Worm (Caenorhabditis elegans) whole organism, L1 larva: ENCODE data around the gene camt-1.

ENCODE experiments used
- C16A3.4 ChIP-seq: fragments of 150-350 bp; optimal IDR thresholded peaks from 2 replicates; lab custom pipeline; 2014; ENCODE audit warnings: missing biosample characterization, missing genetic modification characterization
- Y116A8C.19 ChIP-seq: sonication (generic microtip); optimal IDR thresholded peaks from 2 replicates; lab custom pipeline; 2016; ENCODE audit warnings: missing compliant biosample characterization, missing genetic modification characterization, borderline replicate concordance
- ama-1 ChIP-seq: fragments of 150-350 bp; optimal IDR thresholded peaks from 2 replicates; lab custom pipeline; 2014
- blmp-1 ChIP-seq: fragments of 150-350 bp; optimal IDR thresholded peaks from 2 replicates; lab custom pipeline; 2014; ENCODE audit warnings: missing biosample characterization, missing genetic modification characterization
- ceh-63 ChIP-seq: fragments of 200-800 bp; sonication (Bioruptor generic); optimal IDR thresholded peaks from 2 replicates; lab custom pipeline; 2018; ENCODE audit warnings: mild to moderate bottlenecking, missing genetic modification characterization, missing compliant biosample characterization
- ceh-90 ChIP-seq: sonication (generic microtip); optimal IDR thresholded peaks from 2 replicates; lab custom pipeline; 2016; ENCODE audit warnings: missing genetic modification characterization, missing compliant biosample characterization
- dsc-1 ChIP-seq: sonication (generic microtip); optimal IDR thresholded peaks from 2 replicates; lab custom pipeline; 2016; ENCODE audit warnings: mild to moderate bottlenecking, missing genetic modification characterization, missing compliant biosample characterization
- efl-1 ChIP-seq, 4 experiments: fragments of 150-350 bp; optimal IDR thresholded peaks in 3 of 4; peaks in 1 of 4; 1 replicate in 1 of 4; 2 replicates in 3 of 4; lab custom pipeline; 2014; ENCODE audit warnings: missing biosample characterization in 2 of 4, missing genetic modification characterization in 2 of 4, missing genetic modification reagents in 2 of 4
- efl-3 ChIP-seq: fragments of 200-800 bp; sonication (Bioruptor generic); optimal IDR thresholded peaks from 2 replicates; lab custom pipeline; 2018; ENCODE audit warnings: mild to moderate bottlenecking, missing genetic modification characterization, missing compliant biosample characterization
- egl-13 ChIP-seq: sonication (generic microtip); optimal IDR thresholded peaks from 2 replicates; lab custom pipeline; 2016; ENCODE audit warnings: missing genotype, missing genetic modification reagents, missing genetic modification characterization, missing compliant biosample characterization
- elt-2 ChIP-seq: sonication (generic microtip); optimal IDR thresholded peaks from 2 replicates; lab custom pipeline; 2016; ENCODE audit warnings: missing genetic modification characterization, mild to moderate bottlenecking, inconsistent platforms, missing compliant biosample characterization, missing genetic modification reagents
- elt-3 ChIP-seq, 6 experiments: fragments of 150-350 bp in 1 of 6; sonication (generic microtip); optimal IDR thresholded peaks; 2 replicates each; lab custom pipeline; 2017 to 2018; ENCODE audit warnings: missing biosample characterization in 6 of 6, missing genetic modification characterization in 6 of 6, inconsistent platforms in 1 of 6
- fkh-10 ChIP-seq: sonication (generic microtip); optimal IDR thresholded peaks from 2 replicates; lab custom pipeline; 2017; ENCODE audit warnings: missing biosample characterization, missing genetic modification reagents, missing genetic modification characterization
- fkh-8 ChIP-seq: sonication (generic microtip); optimal IDR thresholded peaks from 2 replicates; lab custom pipeline; 2016; ENCODE audit warnings: mild to moderate bottlenecking, missing genetic modification characterization, missing compliant biosample characterization
- grh-1 ChIP-seq: fragments of 200-800 bp; sonication (Bioruptor generic); IDR thresholded peaks from 2 replicates; pipeline ENCODE4 v1.3.6; 2022; ENCODE audit warnings: missing genetic modification reagents, missing genetic modification characterization, missing compliant biosample characterization
- jun-1 ChIP-seq: fragments of 150-350 bp; optimal IDR thresholded peaks from 2 replicates; lab custom pipeline; 2014; ENCODE audit warnings: missing biosample characterization, missing genetic modification reagents, missing genetic modification characterization
- lin-13 ChIP-seq: fragments of 150-350 bp; optimal IDR thresholded peaks from 2 replicates; lab custom pipeline; 2014; ENCODE audit warnings: missing biosample characterization, missing genetic modification reagents, missing genetic modification characterization
- lin-14 ChIP-seq: fragments of 200-800 bp; sonication (Bioruptor generic); optimal IDR thresholded peaks from 2 replicates; lab custom pipeline; 2018; ENCODE audit warnings: mild to moderate bottlenecking, missing genetic modification characterization, moderate library complexity, missing compliant biosample characterization
- lsy-2 ChIP-seq, 2 experiments: fragments of 150-350 bp; optimal IDR thresholded peaks; 2 replicates each; lab custom pipeline; 2014; ENCODE audit warnings: missing biosample characterization in 2 of 2, missing genetic modification characterization in 2 of 2
- mef-2 ChIP-seq: fragments of 150-350 bp; optimal IDR thresholded peaks from 2 replicates; lab custom pipeline; 2014; ENCODE audit warnings: missing biosample characterization, missing genetic modification characterization
- mep-1 ChIP-seq: fragments of 150-350 bp; optimal IDR thresholded peaks from 2 replicates; lab custom pipeline; 2014; ENCODE audit warnings: missing biosample characterization, missing genetic modification characterization
- nhr-20 ChIP-seq: sonication (generic microtip); optimal IDR thresholded peaks from 2 replicates; lab custom pipeline; 2016; ENCODE audit warnings: mild to moderate bottlenecking, missing genetic modification characterization, missing compliant biosample characterization
- nhr-237 ChIP-seq: fragments of 150-350 bp; optimal IDR thresholded peaks from 2 replicates; lab custom pipeline; 2014; ENCODE audit warnings: missing biosample characterization, missing genetic modification characterization
- nhr-47 ChIP-seq: sonication (generic microtip); optimal IDR thresholded peaks from 2 replicates; lab custom pipeline; 2016; ENCODE audit warnings: mild to moderate bottlenecking, missing genetic modification characterization, moderate library complexity, missing compliant biosample characterization
- nhr-71 ChIP-seq: sonication (generic microtip); optimal IDR thresholded peaks from 2 replicates; lab custom pipeline; 2016; ENCODE audit warnings: mild to moderate bottlenecking, missing genetic modification characterization, moderate library complexity, missing compliant biosample characterization
- nhr-84 ChIP-seq: sonication (generic microtip); optimal IDR thresholded peaks from 2 replicates; lab custom pipeline; 2017; ENCODE audit warnings: missing biosample characterization, missing genetic modification characterization
- nhr-85 ChIP-seq: sonication (generic microtip); peaks from one replicate; lab custom pipeline; 2016; ENCODE audit warnings: missing genetic modification characterization, inconsistent platforms, missing compliant biosample characterization
- nhr-90 ChIP-seq: sonication (generic microtip); optimal IDR thresholded peaks from 2 replicates; lab custom pipeline; 2016; ENCODE audit warnings: mild to moderate bottlenecking, missing genetic modification characterization, missing compliant biosample characterization; ENCODE audit not compliant: poor library complexity
- pag-3 ChIP-seq: sonication (generic microtip); optimal IDR thresholded peaks from 2 replicates; lab custom pipeline; 2017; ENCODE audit warnings: missing genetic modification characterization, mild to moderate bottlenecking, missing compliant biosample characterization, antibody characterized with exemption, borderline replicate concordance; ENCODE audit not compliant: insufficient read depth
- pax-3 ChIP-seq: fragments of 200-800 bp; sonication (Bioruptor generic); optimal IDR thresholded peaks from 2 replicates; lab custom pipeline; 2018; ENCODE audit warnings: mild to moderate bottlenecking, missing genetic modification characterization, moderate library complexity, missing compliant biosample characterization
- pqm-1 ChIP-seq: sonication (generic microtip); optimal IDR thresholded peaks from 3 replicates; lab custom pipeline; 2017; ENCODE audit warnings: missing biosample characterization, missing genetic modification characterization
- snu-23 ChIP-seq: sonication (generic microtip); optimal IDR thresholded peaks from 2 replicates; lab custom pipeline; 2016; ENCODE audit warnings: missing genetic modification characterization, missing compliant biosample characterization
- sox-4 ChIP-seq: sonication (generic microtip); optimal IDR thresholded peaks from 2 replicates; lab custom pipeline; 2016; ENCODE audit warnings: missing genetic modification characterization, missing compliant biosample characterization
- sptf-1 ChIP-seq: fragments of 150-350 bp; optimal IDR thresholded peaks from 2 replicates; lab custom pipeline; 2014; ENCODE audit warnings: missing biosample characterization, missing genetic modification characterization
- unc-130 ChIP-seq: fragments of 150-350 bp; optimal IDR thresholded peaks from 2 replicates; lab custom pipeline; 2017; ENCODE audit warnings: missing biosample characterization, missing genetic modification characterization, inconsistent platforms
- unc-62 ChIP-seq: fragments of 150-350 bp; optimal IDR thresholded peaks from 2 replicates; lab custom pipeline; 2014; ENCODE audit warnings: missing biosample characterization, missing genetic modification reagents, missing genetic modification characterization
- unc-86 ChIP-seq: sonication (generic microtip); optimal IDR thresholded peaks from 2 replicates; lab custom pipeline; 2016; ENCODE audit warnings: missing genetic modification characterization, missing compliant biosample characterization
- ztf-11 ChIP-seq, 2 experiments: sonication (generic microtip); optimal IDR thresholded peaks; 2 replicates each; lab custom pipeline; 2016 to 2017; ENCODE audit warnings: missing genetic modification characterization in 2 of 2, missing biosample characterization in 1 of 2, missing compliant biosample characterization in 1 of 2

The camt-1 gene

DNA sequence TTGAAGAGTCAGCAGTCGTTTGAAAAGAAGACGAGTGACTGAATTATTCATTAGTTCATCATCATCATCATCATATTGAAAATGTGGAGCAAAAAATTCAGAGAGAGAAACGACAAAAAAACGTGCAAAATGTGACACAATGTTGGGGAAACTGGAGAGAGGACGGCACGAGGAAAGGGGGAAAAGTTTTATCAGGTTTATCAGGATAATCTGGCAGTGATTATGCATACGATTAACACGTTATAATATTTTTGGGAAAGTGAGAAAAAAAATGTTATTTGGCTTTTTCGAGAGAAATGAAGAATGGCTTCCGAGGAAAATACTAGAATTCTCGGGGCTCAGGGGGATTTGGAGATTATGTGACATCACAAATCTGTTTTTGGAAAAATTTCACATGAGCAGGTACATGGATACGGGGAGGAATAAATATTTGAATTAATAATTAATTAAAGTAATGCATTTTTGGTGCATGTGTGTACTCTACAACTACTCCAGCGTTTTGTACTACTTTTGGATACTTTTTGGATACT lies at the start of gene camt-1:
TSS of gene camt-1 (minus strand) at position 51 of the 530 bp plus-strand sequence.
- TF ChIP-seq efl-3 (no peak), unc-62 (no peak), dsc-1 (tag; lab: Kevin White, UChicago) (peak; percentile 94), nhr-84 (tag; lab: Kevin White, UChicago) (no peak), sox-4 (tag; lab: Kevin White, UChicago) (peak; percentile 22), pax-3 (tag; lab: Kevin White, UChicago) (peak; percentile 65), nhr-71 (tag; lab: Kevin White, UChicago) (peak; percentile 27), egl-13 (peak; percentile 20), ama-1 (lab: Kevin White, UChicago) (no peak), snu-23 (GFP tag; lab: Kevin White, UChicago) (peak; percentile 17), C16A3.4 (tag; lab: Kevin White, UChicago) (no peak), unc-86 (tag; lab: Kevin White, UChicago) (peak; percentile 53), ceh-90 (no peak), lsy-2 (tag; optimal IDR thresholded peaks at IDR 0.05; lab: Kevin White, UChicago) (no peak), ztf-11 (tag; optimal IDR thresholded peaks at IDR 0.05; lab: Kevin White, UChicago) (no peak), nhr-47 (tag; lab: Kevin White, UChicago) (peak; percentile 33), fkh-8 (tag; lab: Kevin White, UChicago) (peak; percentile 66)

DNA sequence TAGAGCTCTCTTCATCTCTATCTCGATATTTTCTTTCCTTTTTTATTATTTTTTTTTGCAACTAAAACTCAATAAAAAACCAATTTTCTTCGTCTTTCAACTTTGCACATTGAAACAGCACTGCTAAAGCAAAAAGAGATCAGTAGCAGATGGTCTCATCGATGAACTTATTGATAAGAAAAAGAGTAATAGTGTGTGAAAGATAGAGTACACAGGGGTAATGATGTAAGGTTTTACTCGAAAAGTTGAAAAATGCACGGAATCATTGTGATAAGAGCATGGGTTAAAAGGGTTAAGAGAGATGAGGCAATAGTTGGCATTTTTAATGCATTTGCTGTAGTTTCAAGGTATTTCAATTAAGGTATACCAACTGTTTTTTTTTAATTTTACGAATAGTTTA lies 47.1 kb upstream of the camt-1 start:
- no peak for TF ChIP-seq pag-3
- TF ChIP-seq jun-1 (tag; lab: Kevin White, UChicago), result no peak
- TF ChIP-seq nhr-90, result peak; percentile 34
- peak; percentile 30 for TF ChIP-seq pqm-1 (tag; lab: Kevin White, UChicago)
- peak; percentile 76 for TF ChIP-seq elt-2 (tag; lab: Kevin White, UChicago)

DNA sequence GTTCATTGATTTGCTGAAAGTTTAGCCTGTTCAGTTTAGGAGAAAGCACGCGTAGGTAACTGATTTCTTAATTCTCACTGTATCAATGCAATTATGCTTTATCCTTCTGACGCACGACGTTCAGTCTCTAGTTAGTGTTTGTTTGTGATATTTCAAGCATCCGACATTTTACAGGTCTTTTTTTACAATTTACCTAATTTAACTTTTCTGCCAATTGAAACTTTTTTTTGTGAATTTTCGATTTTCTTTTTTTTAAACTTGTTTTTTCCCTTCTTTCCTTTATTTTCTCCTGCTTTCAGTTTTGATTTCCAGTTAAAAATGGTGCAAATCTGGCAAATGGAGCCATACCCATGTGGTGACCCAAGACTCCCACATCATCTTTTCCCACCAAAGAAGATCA lies 45.8 kb upstream of the camt-1 start, which contains the start of gene K07E1.1:
TSS of gene K07E1.1 (plus strand) at position 301 of the 400 bp plus-strand sequence.
- TF ChIP-seq mep-1 (no peak), unc-130 (tag; lab: Kevin White, UChicago) (no peak), nhr-237 (tag; lab: Kevin White, UChicago) (no peak), nhr-84 (tag; lab: Kevin White, UChicago) (no peak)
- TF ChIP-seq, all 84 proteins: peak for 0

DNA sequence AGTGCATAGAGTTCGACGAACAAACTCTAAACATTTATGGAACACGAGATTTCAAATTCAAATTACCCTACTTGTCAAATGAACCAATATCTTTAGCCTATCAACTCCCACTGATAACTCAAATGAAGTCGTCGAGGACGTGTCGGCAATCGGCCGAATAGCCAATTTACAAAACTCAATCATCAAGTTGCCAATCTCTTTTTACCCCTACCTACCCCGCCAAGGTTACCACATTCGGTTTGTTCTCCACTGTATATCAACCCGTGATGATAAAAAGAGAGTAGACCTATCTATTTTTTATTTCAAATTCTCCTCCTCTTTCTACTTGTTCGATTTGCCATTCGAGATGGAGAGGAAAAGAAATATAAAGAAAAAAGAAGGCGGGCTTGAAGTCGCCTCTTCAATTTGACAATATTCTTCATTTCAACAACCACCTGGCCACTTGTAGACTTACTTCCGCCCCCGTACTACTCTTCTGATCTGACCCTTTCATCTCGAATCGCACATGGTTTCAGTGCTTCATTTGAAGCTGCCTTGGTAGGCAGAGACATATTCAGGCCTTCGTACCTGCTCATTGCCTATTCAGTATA lies 45.1 kb upstream of the camt-1 start:
- TF ChIP-seq ceh-63 (GFP tag; lab: Kevin White, UChicago), result no peak
- TF ChIP-seq nhr-20 (tag; lab: Kevin White, UChicago), result peak; percentile 47
- TF ChIP-seq lin-14 (GFP tag; lab: Kevin White, UChicago), result peak; percentile 64
- peak; percentile 73 for TF ChIP-seq pag-3
- no peak for TF ChIP-seq efl-1 (optimal IDR thresholded peaks at IDR 0.05; lab: Kevin White, UChicago)
- peak in 1 of 2 experiments; percentile 91 for TF ChIP-seq efl-1 (GFP tag; optimal IDR thresholded peaks at IDR 0.05 in 1 of 2; lab: Kevin White, UChicago)
- no peak for TF ChIP-seq grh-1 (GFP tag; lab: Robert Waterston, UW)
- TF ChIP-seq nhr-85 (tag; lab: Kevin White, UChicago), result peak; percentile 90
- TF ChIP-seq nhr-71 (tag; lab: Kevin White, UChicago), result peak; percentile 28
- peak; percentile 17 for TF ChIP-seq blmp-1
- TF ChIP-seq fkh-10, result no peak
- TF ChIP-seq nhr-90, result peak; percentile 33
- no peak for TF ChIP-seq mef-2 (tag; lab: Kevin White, UChicago)
- TF ChIP-seq sptf-1 (tag; lab: Kevin White, UChicago), result no peak
- no peak for TF ChIP-seq Y116A8C.19 (tag; lab: Kevin White, UChicago)
- no peak for TF ChIP-seq lin-13
- no peak for TF ChIP-seq nhr-84 (tag; lab: Kevin White, UChicago)
- TF ChIP-seq snu-23 (GFP tag; lab: Kevin White, UChicago), result peak; percentile 21
- peak in 1 of 2 experiments; percentile 20 for TF ChIP-seq lsy-2 (tag; optimal IDR thresholded peaks at IDR 0.05; lab: Kevin White, UChicago)
- TF ChIP-seq unc-86 (tag; lab: Kevin White, UChicago), result no peak
- TF ChIP-seq elt-3 (tag; optimal IDR thresholded peaks at IDR 0.05; lab: Kevin White, UChicago), result peak in 4 of 6 experiments; percentile 4 to 58 (median 20)
